Worm (Caenorhabditis elegans): ENCODE measurements around the gene C02B8.6.

The C02B8.6 gene

DNA sequence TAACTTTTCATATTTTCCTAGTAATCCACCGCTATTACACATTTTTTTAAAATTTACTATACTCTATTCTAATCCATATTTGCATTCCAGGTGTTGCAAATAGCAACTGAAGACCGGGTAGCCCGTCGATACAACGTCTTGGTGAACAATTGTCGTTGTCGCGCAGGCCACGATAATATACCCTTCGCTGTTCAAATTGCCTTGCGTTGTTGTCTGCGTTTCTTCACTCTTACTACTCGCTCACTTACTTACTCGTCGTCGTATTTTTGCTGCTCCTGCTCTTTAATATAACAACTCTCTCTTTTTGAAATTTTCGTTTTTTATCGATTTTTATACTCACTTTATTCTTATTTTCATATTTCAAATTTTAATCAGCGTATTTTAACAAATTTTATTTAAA, 32.2 kb downstream of the C02B8.6 start, which contains the start of gene K07E3.2:
TSS of gene K07E3.2 (plus strand) at position 400 of the 400 bp plus-strand sequence.
- no peak for TF ChIP-seq efl-1 (GFP tag; optimal IDR thresholded peaks at IDR 0.05)
- peak; percentile 8 for TF ChIP-seq nhr-80 (tag; optimal IDR thresholded peaks at IDR 0.05)
- no peak for TF ChIP-seq snpc-4 (GFP tag; optimal IDR thresholded peaks at IDR 0.05)
- TF ChIP-seq snpc-4 (tag; optimal IDR thresholded peaks at IDR 0.05): no peak
- TF ChIP-seq lin-40 (tag; optimal IDR thresholded peaks at IDR 0.05): peak; percentile 57
- no peak for TF ChIP-seq Y53G8AR.9 (GFP tag; conservative IDR thresholded peaks at IDR 0.05)
- TF ChIP-seq lin-54 (GFP tag; optimal IDR thresholded peaks at IDR 0.05): no peak
- TF ChIP-seq gei-17 (GFP tag; optimal IDR thresholded peaks at IDR 0.05): peak; percentile 40
- TF ChIP-seq F57A8.1 (GFP tag; optimal IDR thresholded peaks at IDR 0.05): no peak
- TF ChIP-seq T26A5.8 (tag; optimal IDR thresholded peaks at IDR 0.05): no peak
- TF ChIP-seq ZK185.1 (tag; optimal IDR thresholded peaks at IDR 0.05; ENCODE audit: poor library complexity, severe bottlenecking): peak; percentile 23
- peak; percentile 63; the same call in 1 of the 2 replicates for TF ChIP-seq hmg-1.2 (GFP tag; IDR thresholded peaks at IDR 0.05)

DNA sequence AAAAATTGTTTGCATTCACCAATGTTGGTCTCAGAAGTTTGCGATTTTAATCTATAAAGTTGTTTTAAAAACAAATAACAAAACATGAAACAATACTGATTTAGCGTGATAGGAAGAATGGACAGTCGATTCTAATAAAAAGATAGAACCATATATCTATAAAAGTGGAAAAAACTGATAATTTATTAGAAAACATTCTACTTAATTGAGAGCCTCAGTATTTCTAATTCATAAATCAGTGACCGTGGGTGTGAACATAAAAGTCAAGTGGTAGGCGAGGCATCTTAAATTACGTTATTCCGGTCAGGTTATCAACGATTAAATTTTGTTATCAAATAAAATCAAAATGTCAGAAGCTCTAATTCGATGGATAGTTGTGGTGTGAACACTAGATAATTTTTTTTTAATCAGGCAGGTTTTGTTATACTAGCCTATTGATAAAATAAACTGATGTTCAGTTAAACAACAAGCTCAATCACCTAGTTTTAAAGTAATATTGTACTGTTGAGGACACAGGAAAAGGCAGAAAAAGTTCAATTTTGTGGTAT, 37.2 kb downstream of the C02B8.6 start, which contains the start of gene catp-5:
TSS of gene catp-5 (minus strand) at position 51 of the 548 bp plus-strand sequence.
- TF ChIP-seq nhr-80 (tag; optimal IDR thresholded peaks at IDR 0.05) (peak; percentile 49), T07F8.4 (tag; optimal IDR thresholded peaks at IDR 0.05) (no peak)

DNA sequence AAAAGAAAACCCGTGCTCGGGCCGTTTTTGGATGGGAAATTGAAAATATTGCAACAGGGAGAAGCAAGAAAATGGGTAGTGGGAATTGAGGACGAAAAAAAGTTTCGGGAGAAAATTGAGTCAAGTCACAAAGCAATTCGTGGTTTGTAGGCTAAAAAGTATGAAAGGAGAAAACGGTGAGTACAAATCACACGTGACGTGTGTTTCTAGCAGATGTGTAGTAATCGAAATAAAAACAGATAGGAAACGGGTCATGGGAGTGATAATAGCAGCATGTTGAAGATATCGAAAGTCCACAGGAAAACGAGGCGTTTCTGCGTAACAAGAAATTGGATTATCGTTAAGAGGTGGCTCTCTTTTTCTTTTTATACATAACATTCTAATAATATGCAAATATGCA, 46.2 kb downstream of the C02B8.6 start:
- TF ChIP-seq T07F8.4 (tag; optimal IDR thresholded peaks at IDR 0.05): no peak
- TF ChIP-seq K11D2.4 (GFP tag; IDR thresholded peaks at IDR 0.05): no peak
- no peak for TF ChIP-seq F39B2.1 (GFP tag; IDR thresholded peaks at IDR 0.05)
- TF ChIP-seq ztf-6 (GFP tag; IDR thresholded peaks at IDR 0.05): no peak
- no peak for TF ChIP-seq K12H6.12 (tag; optimal IDR thresholded peaks at IDR 0.05)
- TF ChIP-seq nhr-120 (GFP tag; IDR thresholded peaks at IDR 0.05): no peak
- TF ChIP-seq ekl-4 (GFP tag; IDR thresholded peaks at IDR 0.05): no peak
- no peak for TF ChIP-seq lin-26 (GFP tag; IDR thresholded peaks at IDR 0.05)
- no peak for TF ChIP-seq F49E8.2 (tag; optimal IDR thresholded peaks at IDR 0.05; ENCODE audit: insufficient read depth)
- TF ChIP-seq ztf-18 (tag; optimal IDR thresholded peaks at IDR 0.05): no peak
- no peak for TF ChIP-seq dox-1 (GFP tag; IDR thresholded peaks at IDR 0.05)
- TF ChIP-seq Y53G8AR.9 (GFP tag; conservative IDR thresholded peaks at IDR 0.05): no peak
- TF ChIP-seq nhr-80 (tag; optimal IDR thresholded peaks at IDR 0.05): no peak
- TF ChIP-seq ama-1 (optimal IDR thresholded peaks at IDR 0.05): no peak
- no peak for TF ChIP-seq ama-1 (GFP tag; optimal IDR thresholded peaks at IDR 0.05)

DNA sequence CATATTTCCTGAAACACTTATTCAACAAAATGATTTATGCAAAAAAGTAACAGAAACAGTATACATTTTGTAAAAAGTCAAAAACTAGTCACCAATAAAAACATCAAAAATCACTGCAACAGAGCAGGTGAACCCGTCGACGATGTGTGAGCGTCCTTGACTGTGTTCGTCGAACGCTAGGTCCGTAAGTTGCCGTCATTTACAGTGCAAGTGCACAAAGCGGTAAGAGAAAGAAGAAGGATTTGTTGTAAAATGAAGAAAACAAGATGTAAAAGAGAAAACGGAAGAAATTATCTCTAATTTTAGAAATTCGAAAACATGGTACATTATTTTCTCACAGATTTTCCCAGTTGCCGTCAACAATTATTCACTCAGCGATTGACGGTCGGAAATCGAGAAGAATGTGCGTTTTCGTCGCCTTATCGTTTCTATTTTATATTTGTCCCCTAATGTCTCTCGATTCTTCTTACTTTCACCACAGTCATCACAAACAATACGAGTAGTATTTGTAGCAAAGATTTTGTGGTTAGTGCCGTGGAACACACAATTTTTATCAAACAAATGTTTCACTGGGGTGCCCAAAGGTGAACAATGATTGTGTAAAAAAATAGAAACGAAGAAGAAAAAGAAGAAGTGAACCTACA, 46.7 kb downstream of the C02B8.6 start:
- TF ChIP-seq C06A6.2 (GFP tag; conservative IDR thresholded peaks at IDR 0.05) (no peak), ceh-79 (tag; optimal IDR thresholded peaks at IDR 0.05) (no peak), lag-1 (GFP tag; IDR thresholded peaks at IDR 0.05) (no peak), snpc-4 (GFP tag; optimal IDR thresholded peaks at IDR 0.05) (no peak), snpc-4 (tag; optimal IDR thresholded peaks at IDR 0.05) (no peak), akir-1 (GFP tag; optimal IDR thresholded peaks at IDR 0.05) (no peak), ZK185.1 (tag; optimal IDR thresholded peaks at IDR 0.05; ENCODE audit: poor library complexity, severe bottlenecking) (no peak), nhr-80 (tag; optimal IDR thresholded peaks at IDR 0.05) (peak; percentile 50), gei-17 (GFP tag; optimal IDR thresholded peaks at IDR 0.05) (peak; percentile 19), bed-1 (GFP tag; IDR thresholded peaks at IDR 0.05) (no peak), nfya-2 (GFP tag; IDR thresholded peaks at IDR 0.05) (no peak), fkh-3 (tag; optimal IDR thresholded peaks at IDR 0.05) (no peak), hrde-1 (tag; optimal IDR thresholded peaks at IDR 0.05; ENCODE audit: borderline replicate concordance) (no peak), zfh-2 (GFP tag; conservative IDR thresholded peaks at IDR 0.05) (no peak), ceh-100 (GFP tag; IDR thresholded peaks at IDR 0.05) (no peak), T26A5.8 (tag; optimal IDR thresholded peaks at IDR 0.05) (no peak), lin-26 (GFP tag; IDR thresholded peaks at IDR 0.05) (peak; percentile 70; the same call in 1 of the 2 replicates), nhr-27 (tag; optimal IDR thresholded peaks at IDR 0.05) (no peak), cebp-1 (GFP tag; IDR thresholded peaks at IDR 0.05) (no peak), cebp-1 (tag; optimal IDR thresholded peaks at IDR 0.05) (peak; percentile 0), ama-1 (optimal IDR thresholded peaks at IDR 0.05) (peak; percentile 3), ama-1 (GFP tag; optimal IDR thresholded peaks at IDR 0.05) (no peak)
